Fruit fly (Drosophila melanogaster) whole organism, prepupa: Measurements from ENCODE around the gene CG43901.

Experiments
- Blimp-1 ChIP-seq: fragments of 200-800 bp; sonication (Bioruptor generic); optimal IDR thresholded peaks from 3 replicates; lab custom pipeline; 2017; ENCODE audit warnings: missing biosample characterization, missing genetic modification characterization, mild to moderate bottlenecking, moderate library complexity, missing genetic modification reagents
- CG10631 ChIP-seq: fragments of 200-800 bp; sonication (Bioruptor generic); optimal IDR thresholded peaks from 2 replicates; lab custom pipeline; 2016; ENCODE audit warnings: missing biosample characterization, missing genetic modification characterization
- CG10669 ChIP-seq: fragments of 200-800 bp; sonication (Bioruptor generic); optimal IDR thresholded peaks from 3 replicates; lab custom pipeline; 2018; ENCODE audit warnings: missing biosample characterization, mild to moderate bottlenecking, missing genetic modification characterization, moderate library complexity
- CG11762 ChIP-seq: fragments of 200-800 bp; sonication (Bioruptor generic); optimal IDR thresholded peaks from 3 replicates; lab custom pipeline; 2016; ENCODE audit warnings: missing biosample characterization, missing genetic modification characterization; ENCODE audit not compliant: insufficient read depth
- CG11902 ChIP-seq: fragments of 200-800 bp; sonication (Bioruptor generic); optimal IDR thresholded peaks from 3 replicates; lab custom pipeline; 2016; ENCODE audit warnings: missing biosample characterization, missing genetic modification characterization
- CG15336 ChIP-seq: fragments of 200-800 bp; sonication (Bioruptor generic); IDR thresholded peaks from 2 replicates; pipeline ENCODE4 v1.3.6; 2022; ENCODE audit warnings: missing biosample characterization, missing genetic modification characterization
- CG1621 ChIP-seq: fragments of 200-800 bp; sonication (Bioruptor generic); optimal IDR thresholded peaks from 3 replicates; lab custom pipeline; 2018; ENCODE audit warnings: missing biosample characterization, mild to moderate bottlenecking, missing genetic modification characterization
- CG16779 ChIP-seq: fragments of 200-800 bp; sonication (Bioruptor generic); optimal IDR thresholded peaks from 3 replicates; lab custom pipeline; 2017; ENCODE audit warnings: missing biosample characterization, mild to moderate bottlenecking, missing genetic modification characterization
- CG31627 ChIP-seq: fragments of 200-800 bp; sonication (Bioruptor generic); optimal IDR thresholded peaks from 3 replicates; lab custom pipeline; 2016; ENCODE audit warnings: missing biosample characterization, missing genetic modification characterization
- CG4318 ChIP-seq: fragments of 200-800 bp; sonication (Bioruptor generic); optimal IDR thresholded peaks from 3 replicates; lab custom pipeline; 2017; ENCODE audit warnings: missing biosample characterization, mild to moderate bottlenecking, missing genetic modification characterization
- CG6163 ChIP-seq: fragments of 200-800 bp; sonication (Bioruptor generic); IDR thresholded peaks from 3 replicates; pipeline ENCODE4 v1.3.6; 2022; ENCODE audit warnings: missing biosample characterization, missing genetic modification characterization
- CG6276 ChIP-seq: fragments of 200-800 bp; sonication (Bioruptor generic); optimal IDR thresholded peaks from 2 replicates; lab custom pipeline; 2017; ENCODE audit warnings: missing biosample characterization, mild to moderate bottlenecking, missing genetic modification characterization
- CG6792 ChIP-seq: fragments of 200-800 bp; sonication (Bioruptor generic); optimal IDR thresholded peaks from 3 replicates; lab custom pipeline; 2016; ENCODE audit warnings: missing biosample characterization, missing genetic modification characterization
- CG8119 ChIP-seq: fragments of 200-800 bp; sonication (Bioruptor generic); IDR thresholded peaks from 3 replicates; pipeline ENCODE4 v1.3.6; 2022; ENCODE audit warnings: missing biosample characterization, missing genetic modification characterization
- CG8319 ChIP-seq: fragments of 200-800 bp; sonication (Bioruptor generic); optimal IDR thresholded peaks from 3 replicates; lab custom pipeline; 2016; ENCODE audit warnings: missing biosample characterization, missing genetic modification characterization
- CG8632 ChIP-seq: fragments of 200-800 bp; sonication (Bioruptor generic); optimal IDR thresholded peaks from 3 replicates; lab custom pipeline; 2016; ENCODE audit warnings: missing biosample characterization, missing genetic modification characterization
- CG9139 ChIP-seq: fragments of 200-800 bp; sonication (Bioruptor generic); optimal IDR thresholded peaks from 3 replicates; lab custom pipeline; 2017; ENCODE audit warnings: missing biosample characterization, mild to moderate bottlenecking, missing genetic modification characterization
- Eip78C ChIP-seq: fragments of 200-800 bp; sonication (Bioruptor generic); peaks from one replicate; lab custom pipeline; 2016; ENCODE audit warnings: missing biosample characterization, missing genetic modification characterization
- Eip93F ChIP-seq: fragments of 200-800 bp; sonication (Bioruptor generic); optimal IDR thresholded peaks from 2 replicates; lab custom pipeline; 2016; ENCODE audit warnings: missing biosample characterization, mild to moderate bottlenecking, missing genetic modification characterization
- Ets21C ChIP-seq: fragments of 200-800 bp; sonication (Bioruptor generic); optimal IDR thresholded peaks from 3 replicates; lab custom pipeline; 2016; ENCODE audit warnings: missing biosample characterization, missing genetic modification characterization
- Ets96B ChIP-seq: fragments of 200-800 bp; optimal IDR thresholded peaks from 2 replicates; lab custom pipeline; 2019; ENCODE audit warnings: missing biosample characterization, mild to moderate bottlenecking, missing genetic modification characterization, moderate library complexity
- Gug ChIP-seq: fragments of 200-800 bp; sonication (Bioruptor generic); IDR thresholded peaks from 2 replicates; pipeline ENCODE4 v1.3.6; 2022; ENCODE audit warnings: missing biosample characterization, missing genetic modification characterization
- Hr39 ChIP-seq: fragments of 200-800 bp; sonication (Bioruptor generic); optimal IDR thresholded peaks from 2 replicates; lab custom pipeline; 2016; ENCODE audit warnings: missing biosample characterization, missing genetic modification characterization
- Hr4 ChIP-seq: fragments of 200-800 bp; sonication (Bioruptor generic); optimal IDR thresholded peaks from 3 replicates; lab custom pipeline; 2016; ENCODE audit warnings: missing biosample characterization, missing genetic modification characterization
- Met ChIP-seq: fragments of 200-800 bp; sonication (Bioruptor generic); optimal IDR thresholded peaks from 3 replicates; lab custom pipeline; 2016; ENCODE audit warnings: missing biosample characterization, missing genetic modification characterization
- OdsH ChIP-seq: fragments of 200-800 bp; sonication (Bioruptor generic); optimal IDR thresholded peaks from 3 replicates; lab custom pipeline; 2016; ENCODE audit warnings: missing biosample characterization, missing genetic modification characterization
- Sox14 ChIP-seq: fragments of 200-800 bp; sonication (Bioruptor generic); optimal IDR thresholded peaks from 3 replicates; lab custom pipeline; 2016; ENCODE audit warnings: missing biosample characterization, missing genetic modification characterization
- Sox15 ChIP-seq: fragments of 200-800 bp; sonication (Bioruptor generic); optimal IDR thresholded peaks from 3 replicates; lab custom pipeline; 2016; ENCODE audit warnings: missing biosample characterization, missing genetic modification characterization
- acj6 ChIP-seq: fragments of 200-800 bp; sonication (Bioruptor generic); optimal IDR thresholded peaks from 3 replicates; lab custom pipeline; 2016; ENCODE audit warnings: missing biosample characterization, missing genetic modification characterization
- dac ChIP-seq: fragments of 200-800 bp; sonication (Bioruptor generic); optimal IDR thresholded peaks from 2 replicates; lab custom pipeline; 2017; ENCODE audit warnings: missing biosample characterization, mild to moderate bottlenecking, missing genetic modification characterization
- eg ChIP-seq: fragments of 200-800 bp; sonication (Bioruptor generic); IDR thresholded peaks from 3 replicates; pipeline ENCODE4 v1.3.6; 2022; ENCODE audit warnings: missing biosample characterization, missing genetic modification characterization
- esn ChIP-seq: fragments of 200-800 bp; sonication (Bioruptor generic); optimal IDR thresholded peaks from 2 replicates; lab custom pipeline; 2016; ENCODE audit warnings: missing biosample characterization, mild to moderate bottlenecking, missing genetic modification characterization, moderate library complexity
- fd85E ChIP-seq: fragments of 200-800 bp; sonication (Bioruptor generic); optimal IDR thresholded peaks from 3 replicates; lab custom pipeline; 2016; ENCODE audit warnings: missing biosample characterization, missing genetic modification characterization
- lz ChIP-seq: fragments of 200-800 bp; sonication (Bioruptor generic); optimal IDR thresholded peaks from 3 replicates; lab custom pipeline; 2016; ENCODE audit warnings: missing biosample characterization, missing genetic modification characterization
- net ChIP-seq: fragments of 200-800 bp; sonication (Bioruptor generic); optimal IDR thresholded peaks from 3 replicates; lab custom pipeline; 2016; ENCODE audit warnings: missing biosample characterization, missing genetic modification characterization
- pdm3 ChIP-seq: fragments of 200-800 bp; sonication (Bioruptor generic); optimal IDR thresholded peaks from 3 replicates; lab custom pipeline; 2016; ENCODE audit warnings: missing biosample characterization, missing genetic modification characterization
- salr ChIP-seq, 2 experiments: fragments of 200-800 bp; sonication (Bioruptor generic); optimal IDR thresholded peaks; 3 replicates each; lab custom pipeline; 2016 to 2018; ENCODE audit warnings: missing biosample characterization in 2 of 2, missing genetic modification characterization in 2 of 2, mild to moderate bottlenecking in 1 of 2
- ss ChIP-seq, 2 experiments: fragments of 200-800 bp; sonication (Bioruptor generic); optimal IDR thresholded peaks; 2 replicates in 1 of 2; 3 replicates in 1 of 2; lab custom pipeline; 2017 to 2018; ENCODE audit warnings: mild to moderate bottlenecking in 2 of 2, missing biosample characterization in 2 of 2, missing genetic modification characterization in 2 of 2, moderate library complexity in 1 of 2
- svp ChIP-seq: fragments of 200-800 bp; sonication (Bioruptor generic); peaks from one replicate; lab custom pipeline; 2016; ENCODE audit warnings: missing biosample characterization, missing genetic modification characterization
- topi ChIP-seq: fragments of 200-800 bp; sonication (Bioruptor generic); optimal IDR thresholded peaks from 3 replicates; lab custom pipeline; 2016; ENCODE audit warnings: missing biosample characterization, missing genetic modification characterization
- vri ChIP-seq: fragments of 200-800 bp; sonication (Bioruptor generic); optimal IDR thresholded peaks from 3 replicates; lab custom pipeline; 2016; ENCODE audit warnings: missing biosample characterization, mild to moderate bottlenecking, missing genetic modification characterization

Gene CG43901

DNA sequence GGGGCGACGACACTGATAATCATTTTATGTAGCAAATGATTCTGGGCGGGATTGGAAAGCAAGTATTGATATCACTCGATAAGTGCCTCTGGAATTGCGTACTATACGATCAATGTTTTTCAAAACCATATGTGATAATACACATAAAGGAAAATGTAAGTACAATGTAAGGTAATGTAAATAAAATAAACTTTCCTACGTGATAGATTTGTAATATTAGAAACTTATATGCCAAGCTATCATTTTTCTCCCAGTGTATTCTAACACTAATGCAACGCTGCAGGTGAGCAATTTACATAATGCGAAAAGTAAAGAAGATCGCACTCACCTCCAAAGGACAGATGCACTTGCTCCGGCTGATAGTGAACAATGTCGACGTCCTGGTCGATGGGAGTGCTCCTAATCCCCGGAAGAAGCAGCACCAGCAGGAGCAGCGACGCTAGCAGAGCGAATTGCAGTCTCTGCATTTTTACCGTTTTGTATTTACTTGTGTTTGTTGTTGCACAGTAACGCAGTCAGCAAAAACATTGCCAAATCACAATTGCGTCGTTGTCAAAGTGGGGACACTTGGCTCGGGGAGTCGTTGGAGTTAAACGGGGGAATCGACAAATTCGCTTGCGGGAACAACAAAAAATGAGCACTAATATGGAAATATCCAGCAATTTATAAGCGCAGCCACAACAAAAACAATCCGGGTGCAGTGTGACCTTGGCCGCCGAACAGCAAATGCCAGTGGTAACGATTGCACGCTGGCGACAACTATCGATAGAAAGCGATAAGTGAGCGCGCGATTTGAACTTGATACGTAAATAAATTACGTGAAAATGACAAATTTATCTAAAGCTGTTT is 28.3 kb upstream of the CG43901 start, which contains the start of gene CG1637:
TSS of gene CG1637 (minus strand) at position 807 of the 849 bp plus-strand sequence.
- TF ChIP-seq eg (GFP tag; lab: Robert Waterston, UW) (peak; percentile 59; the same call in 2 of the 3 replicates), CG8319 (GFP tag; lab: Kevin White, UChicago) (peak; percentile 15), dac (GFP tag; lab: Kevin White, UChicago) (no peak), CG10669 (GFP tag; lab: Kevin White, UChicago) (no peak), CG6792 (GFP tag; lab: Kevin White, UChicago) (peak; percentile 4), ss (GFP tag; optimal IDR thresholded peaks at IDR 0.05; lab: Kevin White, UChicago) (no peak), CG11762 (peak; percentile 23), Sox15 (GFP tag; lab: Kevin White, UChicago) (no peak), topi (GFP tag; lab: Kevin White, UChicago) (peak; percentile 48), acj6 (peak; percentile 67), CG6163 (0 out of 3 replicates have a peak, but pooled peaks have one; percentile 17), CG15336 (peak; percentile 65), CG1621 (tag; lab: Kevin White, UChicago) (peak; percentile 14), svp (GFP tag; lab: Kevin White, UChicago) (peak; percentile 79), fd85E (no peak), CG8632 (peak; percentile 11), CG31627 (GFP tag; lab: Kevin White, UChicago) (peak; percentile 7), pdm3 (GFP tag; lab: Kevin White, UChicago) (peak; percentile 8), Eip78C (GFP tag; lab: Kevin White, UChicago) (peak; percentile 80), lz (GFP tag; lab: Kevin White, UChicago) (peak; percentile 24), CG11902 (GFP tag; lab: Kevin White, UChicago) (no peak), CG16779 (tag; lab: Kevin White, UChicago) (no peak), vri (peak; percentile 1), esn (GFP tag; lab: Kevin White, UChicago) (peak; percentile 10), CG10631 (peak; percentile 29), CG8119 (GFP tag; lab: Robert Waterston, UW) (peak; percentile 70), Hr4 (GFP tag; lab: Kevin White, UChicago) (peak; percentile 73), CG6276 (GFP tag; lab: Kevin White, UChicago) (peak; percentile 45), Sox14 (peak; percentile 22), Ets21C (GFP tag; lab: Kevin White, UChicago) (peak; percentile 5), OdsH (GFP tag; lab: Kevin White, UChicago) (no peak), Met (GFP tag; lab: Kevin White, UChicago) (no peak), CG9139 (GFP tag; lab: Kevin White, UChicago) (no peak), Blimp-1 (GFP tag; lab: Kevin White, UChicago) (no peak), salr (GFP tag; optimal IDR thresholded peaks at IDR 0.05; lab: Kevin White, UChicago) (no peak), net (GFP tag; lab: Kevin White, UChicago) (peak; percentile 9), Ets96B (peak; percentile 15), Gug (GFP tag; lab: Robert Waterston, UW) (no peak), Hr39 (GFP tag; lab: Kevin White, UChicago) (no peak), Eip93F (GFP tag; lab: Kevin White, UChicago) (no peak), CG4318 (GFP tag; lab: Kevin White, UChicago) (no peak)
- TF ChIP-seq, all 60 proteins: peak for 25
